Worm (Caenorhabditis elegans): Measurements from ENCODE around the gene srh-89.
"Not testable (repeated sequence)": the region's sequence is repeated elsewhere in the genome, so short reads cannot be mapped to it uniquely, and the experiment has no call there.

The srh-89 gene

ce11 chrV:7464696-7465095 is at the start of gene srh-89:
TSS of gene srh-89 (minus strand) at chrV:7464796.
- no peak for TF ChIP-seq lin-14 (GFP tag; optimal IDR thresholded peaks at IDR 0.05)
- no peak for TF ChIP-seq nhr-237 (tag; optimal IDR thresholded peaks at IDR 0.05)

ce11 chrV:7511465-7511864 is 46.9 kb upstream of the srh-89 start, which contains the start of gene nhr-171:
TSS of gene nhr-171 (plus strand) at chrV:7511765.
- TF ChIP-seq rnt-1 (tag; optimal IDR thresholded peaks at IDR 0.05); ceh-63 (GFP tag; optimal IDR thresholded peaks at IDR 0.05); lin-13 (GFP tag; optimal IDR thresholded peaks at IDR 0.05): not testable (repeated sequence)

ce11 chrV:7508566-7509044 is 44.0 kb upstream of the srh-89 start, which contains the start of the genes str-31 and nhr-172:
TSS of gene str-31 (minus strand) at chrV:7508666.
TSS of gene nhr-172 (plus strand) at chrV:7508994.
- TF ChIP-seq nhr-20 (tag; optimal IDR thresholded peaks at IDR 0.05) (no peak), hpl-2 (GFP tag; optimal IDR thresholded peaks at IDR 0.05) (no peak), fkh-10 (GFP tag; optimal IDR thresholded peaks at IDR 0.05) (no peak), unc-130 (tag; optimal IDR thresholded peaks at IDR 0.05) (no peak), aly-2 (tag; optimal IDR thresholded peaks at IDR 0.05) (no peak), pqm-1 (tag; optimal IDR thresholded peaks at IDR 0.05) (no peak), ztf-4 (tag; optimal IDR thresholded peaks at IDR 0.05) (no peak), alr-1 (tag; optimal IDR thresholded peaks at IDR 0.05; ENCODE audit: borderline replicate concordance) (no peak), hlh-17 (GFP tag; optimal IDR thresholded peaks at IDR 0.05; ENCODE audit: borderline replicate concordance) (no peak), tlp-1 (tag; optimal IDR thresholded peaks at IDR 0.05) (no peak), blmp-1 (tag; optimal IDR thresholded peaks at IDR 0.05) (no peak), aha-1 (tag; optimal IDR thresholded peaks at IDR 0.05) (no peak), ets-5 (GFP tag; IDR thresholded peaks at IDR 0.05) (no peak), dpl-1 (GFP tag; optimal IDR thresholded peaks at IDR 0.05) (no peak), nhr-90 (tag; optimal IDR thresholded peaks at IDR 0.05; ENCODE audit: poor library complexity) (no peak)

- peak in 1 of 2 experiments; percentile 2 for TF ChIP-seq mdl-1 (tag; optimal IDR thresholded peaks at IDR 0.05)
- peak; percentile 10 for TF ChIP-seq nhr-20 (tag; optimal IDR thresholded peaks at IDR 0.05)
- TF ChIP-seq nhr-90 (tag; optimal IDR thresholded peaks at IDR 0.05; ENCODE audit: poor library complexity) = peak; percentile 30
- no peak for TF ChIP-seq dsc-1 (tag; optimal IDR thresholded peaks at IDR 0.05)
- TF ChIP-seq nhr-71 (tag; optimal IDR thresholded peaks at IDR 0.05) = peak; percentile 20
- TF ChIP-seq efl-3 (GFP tag; optimal IDR thresholded peaks at IDR 0.05) = no peak
- TF ChIP-seq lin-35 (GFP tag; optimal IDR thresholded peaks at IDR 0.05) = peak in 1 of 2 experiments; percentile 42
- TF ChIP-seq nhr-19 (GFP tag; conservative IDR thresholded peaks at IDR 0.05) = peak; percentile 47; the same call in 1 of the 2 replicates
- peak; percentile 35 for TF ChIP-seq rnt-1 (tag; optimal IDR thresholded peaks at IDR 0.05)
- peak in 1 of 2 experiments; percentile 27 for TF ChIP-seq lsy-2 (tag; optimal IDR thresholded peaks at IDR 0.05)
- TF ChIP-seq efl-1 (optimal IDR thresholded peaks at IDR 0.05) = peak in 1 of 2 experiments; percentile 13
- TF ChIP-seq efl-1 (GFP tag; optimal IDR thresholded peaks at IDR 0.05 in 1 of 2) = peak in 1 of 2 experiments; percentile 50
- TF ChIP-seq dpl-1 (GFP tag; optimal IDR thresholded peaks at IDR 0.05) = peak in 1 of 3 experiments; percentile 2
- TF ChIP-seq snu-23 (GFP tag; optimal IDR thresholded peaks at IDR 0.05) = peak; percentile 47
- no peak for TF ChIP-seq fos-1 (tag; optimal IDR thresholded peaks at IDR 0.05)
These were observed 41.6 kb upstream of the srh-89 start for ce11 chrV:7506207-7506606.

DNA sequence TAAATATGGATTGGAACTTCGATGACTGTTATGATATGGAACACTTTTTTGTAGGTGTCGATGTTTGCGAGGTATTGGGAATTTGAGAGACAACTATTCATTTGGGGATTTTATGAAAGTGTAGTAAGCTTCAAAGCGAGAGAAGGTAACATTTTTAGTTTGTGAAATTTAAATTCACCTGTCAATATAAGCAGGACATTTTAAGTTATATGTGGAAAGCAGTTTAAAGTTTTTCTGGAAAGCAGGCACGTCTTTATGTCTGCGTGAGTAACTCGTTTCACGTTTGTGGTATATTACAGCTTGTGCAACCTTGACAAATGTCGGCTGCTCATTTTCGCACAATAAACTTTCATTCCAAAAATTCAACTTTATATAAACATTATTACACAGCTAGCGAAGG is 39.7 kb upstream of the srh-89 start, which contains the start of gene srh-229:
TSS of gene srh-229 (minus strand) at position 101 of the 400 bp plus-strand sequence.
- TF ChIP-seq sup-37 (GFP tag; optimal IDR thresholded peaks at IDR 0.05) = no peak
- TF ChIP-seq lin-14 (GFP tag; optimal IDR thresholded peaks at IDR 0.05) = no peak
- TF ChIP-seq lin-15B (tag; optimal IDR thresholded peaks at IDR 0.05) = no peak
- no peak for TF ChIP-seq mep-1 (tag; optimal IDR thresholded peaks at IDR 0.05)
- TF ChIP-seq efl-3 (GFP tag; optimal IDR thresholded peaks at IDR 0.05) = no peak
- no peak for TF ChIP-seq grh-1 (GFP tag; IDR thresholded peaks at IDR 0.05)
- no peak for TF ChIP-seq skn-1 (tag; optimal IDR thresholded peaks at IDR 0.05)
- TF ChIP-seq hlh-4 (tag; optimal IDR thresholded peaks at IDR 0.05) = no peak
- no peak for TF ChIP-seq C16A3.4 (tag; optimal IDR thresholded peaks at IDR 0.05)
- TF ChIP-seq nhr-90 (tag; optimal IDR thresholded peaks at IDR 0.05; ENCODE audit: poor library complexity) = no peak
- TF ChIP-seq tbx-2 (tag; optimal IDR thresholded peaks at IDR 0.05) = no peak
- TF ChIP-seq nhr-12 (tag; optimal IDR thresholded peaks at IDR 0.05) = no peak
- no peak for TF ChIP-seq unc-86 (tag; optimal IDR thresholded peaks at IDR 0.05)
- TF ChIP-seq ces-1 (GFP tag; optimal IDR thresholded peaks at IDR 0.05) = no peak
- TF ChIP-seq nhr-237 (tag; optimal IDR thresholded peaks at IDR 0.05) = no peak
- TF ChIP-seq vab-15 (tag; optimal IDR thresholded peaks at IDR 0.05) = no peak
- no peak for TF ChIP-seq mef-2 (tag; optimal IDR thresholded peaks at IDR 0.05)
